Fruit fly (Drosophila melanogaster): ENCODE data around the gene glo.
A peak's percentile ranks its signal among the peaks of the same experiment; 100 is the strongest.

Gene glo

dm6 chr3R:11779357-11780018, 39.7 kb downstream of the glo start (continued):
- no peak for TF ChIP-seq CG7271 (tag; optimal IDR thresholded peaks at IDR 0.05)
- TF ChIP-seq scrt (GFP tag; optimal IDR thresholded peaks at IDR 0.05) = peak; percentile 52
- TF ChIP-seq trh (GFP tag; optimal IDR thresholded peaks at IDR 0.05) = peak; percentile 24
- peak; percentile 78 for TF ChIP-seq salm (tag; optimal IDR thresholded peaks at IDR 0.05)
- peak; percentile 81 for TF ChIP-seq Abd-B (GFP tag; optimal IDR thresholded peaks at IDR 0.05)
- peak; percentile 48 for TF ChIP-seq CG6689 (GFP tag; IDR thresholded peaks at IDR 0.05)
- TF ChIP-seq CG4282 (GFP tag; optimal IDR thresholded peaks at IDR 0.05) = no peak
- peak; percentile 53 for TF ChIP-seq yki (optimal IDR thresholded peaks at IDR 0.05)
- TF ChIP-seq HmgZ (tag; optimal IDR thresholded peaks at IDR 0.05) = no peak
- peak; percentile 65 for TF ChIP-seq sisA (GFP tag; IDR thresholded peaks at IDR 0.05)
- peak; percentile 41; the same call in 1 of the 3 replicates for TF ChIP-seq CG34422 (GFP tag; IDR thresholded peaks at IDR 0.05)
- peak; percentile 86 for TF ChIP-seq CG15696 (tag; optimal IDR thresholded peaks at IDR 0.05)
- TF ChIP-seq Tbp (GFP tag; optimal IDR thresholded peaks at IDR 0.05) = no peak
- peak; percentile 72 for TF ChIP-seq CG7556 (GFP tag; optimal IDR thresholded peaks at IDR 0.05)
- TF ChIP-seq CG18764 (GFP tag; optimal IDR thresholded peaks at IDR 0.05) = peak; percentile 60

- TF ChIP-seq unc-4 (GFP tag; IDR thresholded peaks at IDR 0.05; ENCODE audit: partially characterized antibody) = no peak
- no peak for TF ChIP-seq prd (optimal IDR thresholded peaks at IDR 0.05)
- peak; percentile 26; the same call in 1 of the 3 replicates for TF ChIP-seq prd (GFP tag; IDR thresholded peaks at IDR 0.05)
- TF ChIP-seq CG18262 (tag; optimal IDR thresholded peaks at IDR 0.05) = no peak
- TF ChIP-seq eyg (GFP tag; optimal IDR thresholded peaks at IDR 0.05) = no peak
- TF ChIP-seq CG13123 (GFP tag; optimal IDR thresholded peaks at IDR 0.05) = no peak
- no peak for TF ChIP-seq mam (GFP tag; optimal IDR thresholded peaks at IDR 0.05)
- peak; percentile 88 for TF ChIP-seq D (optimal IDR thresholded peaks at IDR 0.05)
- TF ChIP-seq D (GFP tag; optimal IDR thresholded peaks at IDR 0.05) = no peak
- peak; percentile 49 for TF ChIP-seq kni (GFP tag; optimal IDR thresholded peaks at IDR 0.05)
- no peak for TF ChIP-seq CG14965 (GFP tag; optimal IDR thresholded peaks at IDR 0.05; ENCODE audit: borderline replicate concordance)
- no peak for TF ChIP-seq pnt (GFP tag; optimal IDR thresholded peaks at IDR 0.05)
- TF ChIP-seq CG2199 (GFP tag; IDR thresholded peaks at IDR 0.05) = 0 out of 3 replicates have a peak, but pooled peaks have one; percentile 52
- TF ChIP-seq CG15011 (GFP tag; optimal IDR thresholded peaks at IDR 0.05) = no peak
- no peak for TF ChIP-seq fu2 (GFP tag; optimal IDR thresholded peaks at IDR 0.05)
- TF ChIP-seq tna (GFP tag; IDR thresholded peaks at IDR 0.05; ENCODE audit: partially characterized antibody) = no peak
- no peak for TF ChIP-seq scrt (GFP tag; optimal IDR thresholded peaks at IDR 0.05)
- no peak for TF ChIP-seq Myb (GFP tag; optimal IDR thresholded peaks at IDR 0.05)
- no peak for TF ChIP-seq cwo (GFP tag; optimal IDR thresholded peaks at IDR 0.05)
- 0 out of 3 replicates have a peak, but pooled peaks have one; percentile 9 for TF ChIP-seq CG6175 (GFP tag; IDR thresholded peaks at IDR 0.05)
- no peak for TF ChIP-seq CG7987 (GFP tag; optimal IDR thresholded peaks at IDR 0.05)
- TF ChIP-seq CG4730 (GFP tag; IDR thresholded peaks at IDR 0.05) = 0 out of 2 replicates have a peak, but pooled peaks have one; percentile 5
- TF ChIP-seq en (GFP tag; optimal IDR thresholded peaks at IDR 0.05) = no peak
- TF ChIP-seq CG5953 (GFP tag; IDR thresholded peaks at IDR 0.05) = 0 out of 2 replicates have a peak, but pooled peaks have one; percentile 43
- TF ChIP-seq E2f2 (GFP tag; IDR thresholded peaks at IDR 0.05) = 0 out of 2 replicates have a peak, but pooled peaks have one; percentile 6
- no peak for TF ChIP-seq YL-1 (GFP tag; optimal IDR thresholded peaks at IDR 0.05)
- TF ChIP-seq gem (tag; optimal IDR thresholded peaks at IDR 0.05) = no peak
- no peak for TF ChIP-seq CG3995 (GFP tag; optimal IDR thresholded peaks at IDR 0.05)
- TF ChIP-seq CG15601 (tag; optimal IDR thresholded peaks at IDR 0.05) = no peak
- TF ChIP-seq Six4 (GFP tag; optimal IDR thresholded peaks at IDR 0.05) = no peak
- peak; percentile 96 for TF ChIP-seq CG10274 (GFP tag; optimal IDR thresholded peaks at IDR 0.05)
- no peak for TF ChIP-seq Ets97D (GFP tag; optimal IDR thresholded peaks at IDR 0.05)
- peak; percentile 40; the same call in 1 of the 3 replicates for TF ChIP-seq CG34422 (GFP tag; IDR thresholded peaks at IDR 0.05)
- peak; percentile 3 for TF ChIP-seq cg (GFP tag; optimal IDR thresholded peaks at IDR 0.05)
- peak; percentile 19; the same call in 1 of the 3 replicates for TF ChIP-seq gce (GFP tag; IDR thresholded peaks at IDR 0.05)
- peak; percentile 83 for TF ChIP-seq ci (GFP tag; IDR thresholded peaks at IDR 0.05)
- no peak for TF ChIP-seq org-1 (GFP tag; optimal IDR thresholded peaks at IDR 0.05)
These were observed 40.3 kb downstream of the glo start for dm6 chr3R:11778879-11779278.
